Worm (Caenorhabditis elegans) whole organism, late embryonic: ENCODE results near the gene F42A10.6.
A peak's percentile ranks its signal among the peaks of the same experiment; 100 is the strongest.

Experiments
- Y22D7AL.16 ChIP-seq: sonication (generic microtip); optimal IDR thresholded peaks from 2 replicates; lab custom pipeline; 2016; ENCODE audit warnings: missing genetic modification characterization, missing compliant biosample characterization
- ama-1 ChIP-seq: fragments of 150-350 bp; optimal IDR thresholded peaks from 2 replicates; lab custom pipeline; 2014
- che-1 ChIP-seq: sonication (generic microtip); optimal IDR thresholded peaks from 2 replicates; lab custom pipeline; 2016; ENCODE audit warnings: mild to moderate bottlenecking, missing genetic modification characterization, missing compliant biosample characterization
- elt-2 ChIP-seq: sonication (generic microtip); optimal IDR thresholded peaks from 2 replicates; lab custom pipeline; 2016; ENCODE audit warnings: missing genetic modification reagents, missing genetic modification characterization, missing compliant biosample characterization
- unc-86 ChIP-seq: sonication (generic microtip); optimal IDR thresholded peaks from 2 replicates; lab custom pipeline; 2016; ENCODE audit warnings: missing genetic modification characterization, missing compliant biosample characterization

DNA sequence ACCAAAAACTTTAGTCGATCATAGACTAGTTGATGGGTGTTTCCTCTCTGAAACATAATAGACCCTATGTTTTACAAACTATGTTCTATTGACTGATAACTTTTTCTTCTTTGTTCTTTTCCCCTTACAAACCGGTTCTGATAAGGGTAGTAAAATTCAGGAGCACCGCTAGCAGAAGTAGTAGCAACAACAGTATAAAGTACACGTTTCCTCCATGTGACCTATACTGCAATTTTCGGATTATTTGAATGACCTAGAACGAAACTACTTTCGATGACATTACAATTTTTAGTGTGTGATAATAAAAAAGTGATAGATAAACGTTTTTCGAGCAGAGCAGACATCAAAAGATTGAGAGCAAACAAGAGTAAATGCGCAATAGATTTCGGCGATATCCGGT is 3.6 kb upstream of the F42A10.6 start:
- TF ChIP-seq che-1 (tag; lab: Kevin White, UChicago): no peak
- TF ChIP-seq unc-86 (tag; lab: Kevin White, UChicago): no peak
- no peak for TF ChIP-seq ama-1 (lab: Kevin White, UChicago)
- TF ChIP-seq Y22D7AL.16 (tag; lab: Kevin White, UChicago): no peak
- TF ChIP-seq elt-2 (tag; lab: Kevin White, UChicago): peak; percentile 20
